Worm (Caenorhabditis elegans) whole organism, midembryonic: ENCODE measurements around the gene C50F7.9.

Experiments used
- T22C8.4 ChIP-seq: fragments of 200-800 bp; sonication (Bioruptor generic); IDR thresholded peaks from 2 replicates; pipeline ENCODE4 v1.3.6; 2022; ENCODE audit warnings: missing genetic modification characterization, missing compliant biosample characterization
- cog-1 ChIP-seq: sonication (generic microtip); optimal IDR thresholded peaks from 2 replicates; lab custom pipeline; 2016; ENCODE audit warnings: missing genetic modification characterization, missing compliant biosample characterization
- flt-1 ChIP-seq: fragments of 200-800 bp; sonication (Bioruptor generic); IDR thresholded peaks from 2 replicates; pipeline ENCODE4 v1.3.6; 2022; ENCODE audit warnings: missing genetic modification characterization, missing compliant biosample characterization
- klf-2 ChIP-seq: fragments of 200-800 bp; sonication (Bioruptor generic); conservative IDR thresholded peaks from 2 replicates; pipeline ENCODE4 v1.3.6; 2022; ENCODE audit warnings: missing genetic modification reagents, missing genetic modification characterization, missing compliant biosample characterization
- med-1 ChIP-seq: sonication (generic microtip); optimal IDR thresholded peaks from 2 replicates; lab custom pipeline; 2017; ENCODE audit warnings: missing genetic modification characterization, mild to moderate bottlenecking, missing compliant biosample characterization, antibody characterized with exemption, missing genetic modification reagents; ENCODE audit not compliant: insufficient read depth
- ref-1 ChIP-seq: fragments of 200-800 bp; sonication (Bioruptor generic); conservative IDR thresholded peaks from 2 replicates; pipeline ENCODE4 v1.3.6; 2022; ENCODE audit warnings: missing genetic modification reagents, missing genetic modification characterization, missing compliant biosample characterization
- tab-1 ChIP-seq: fragments of 200-800 bp; sonication (Bioruptor generic); IDR thresholded peaks from 2 replicates; pipeline ENCODE4 v1.3.6; 2022; ENCODE audit warnings: missing genetic modification characterization, missing compliant biosample characterization
- ztf-23 ChIP-seq: fragments of 200-800 bp; sonication (Bioruptor generic); IDR thresholded peaks from 2 replicates; pipeline ENCODE4 v1.3.6; 2022; ENCODE audit warnings: missing genetic modification reagents, missing genetic modification characterization, missing compliant biosample characterization
- ztf-29 ChIP-seq: fragments of 200-800 bp; sonication (Bioruptor generic); IDR thresholded peaks from 2 replicates; pipeline ENCODE4 v1.3.6; 2022; ENCODE audit warnings: missing genetic modification reagents, missing genetic modification characterization, missing compliant biosample characterization

ce11 chrIV:7710824-7711223 is 21.0 kb downstream of the C50F7.9 start, which contains the start of gene nhr-8:
- TF ChIP-seq tab-1 (GFP tag; lab: Robert Waterston, UW), result no peak
- TF ChIP-seq flt-1 (GFP tag; lab: Robert Waterston, UW), result no peak
- no peak for TF ChIP-seq T22C8.4 (GFP tag; lab: Robert Waterston, UW)
- TF ChIP-seq klf-2 (GFP tag; lab: Robert Waterston, UW), result no peak
- TF ChIP-seq med-1 (GFP tag; lab: Kevin White, UChicago), result no peak
- no peak for TF ChIP-seq ztf-23 (GFP tag; lab: Robert Waterston, UW)
- TF ChIP-seq ztf-29 (GFP tag; lab: Robert Waterston, UW), result no peak
- no peak for TF ChIP-seq ref-1
- no peak for TF ChIP-seq cog-1
